Worm (Caenorhabditis elegans): ENCODE measurements around the gene srd-36.

srd-36 gene

ce11 chrX:13311641-13312423 lies 17.3 kb upstream of the srd-36 start, which contains the start of gene F46G10.1:
Gene F46G10.1, minus strand, starts transcription at chrX:13311755.
- TF ChIP-seq unc-62 (GFP tag; optimal IDR thresholded peaks at IDR 0.05): no peak

- TF ChIP-seq unc-62 (GFP tag; optimal IDR thresholded peaks at IDR 0.05): no peak
Measured at ce11 chrX:13310763-13311162, 16.2 kb upstream of the srd-36 start.

- TF ChIP-seq unc-62 (GFP tag; optimal IDR thresholded peaks at IDR 0.05): no peak
Measured at ce11 chrX:13308745-13309144, 14.2 kb upstream of the srd-36 start, which contains the start of gene srxa-8. Gene srxa-8, minus strand, starts transcription at chrX:13308845.

- no peak for TF ChIP-seq unc-62 (GFP tag; optimal IDR thresholded peaks at IDR 0.05)
Measured at ce11 chrX:13307852-13308251, 13.3 kb upstream of the srd-36 start.

ce11 chrX:13306869-13307446 lies 12.4 kb upstream of the srd-36 start:
- no peak for TF ChIP-seq unc-62 (GFP tag; optimal IDR thresholded peaks at IDR 0.05)

ce11 chrX:13305779-13306178 lies 11.2 kb upstream of the srd-36 start, which contains the start of gene srd-43:
Gene srd-43, minus strand, starts transcription at chrX:13305844.
- TF ChIP-seq unc-62 (GFP tag; optimal IDR thresholded peaks at IDR 0.05): no peak

ce11 chrX:13303357-13303756 lies 8.8 kb upstream of the srd-36 start, which contains the start of gene srd-42:
Gene srd-42, minus strand, starts transcription at chrX:13303457.
- no peak for TF ChIP-seq unc-62 (GFP tag; optimal IDR thresholded peaks at IDR 0.05)

ce11 chrX:13300503-13300902 lies 5.9 kb upstream of the srd-36 start, which contains the start of gene srd-39:
Gene srd-39, minus strand, starts transcription at chrX:13300603.
- no peak for TF ChIP-seq unc-62 (GFP tag; optimal IDR thresholded peaks at IDR 0.05)

- TF ChIP-seq unc-62 (GFP tag; optimal IDR thresholded peaks at IDR 0.05): no peak
Measured at ce11 chrX:13293023-13293422, 1.5 kb downstream of the srd-36 start.

ce11 chrX:13291506-13291905 lies 3.1 kb downstream of the srd-36 start, which contains the start of gene srd-38:
Gene srd-38, plus strand, starts transcription at chrX:13291806.
- no peak for TF ChIP-seq unc-62 (GFP tag; optimal IDR thresholded peaks at IDR 0.05)

- TF ChIP-seq unc-62 (GFP tag; optimal IDR thresholded peaks at IDR 0.05): no peak
Measured at ce11 chrX:13290531-13290930, 4.0 kb downstream of the srd-36 start, which contains the start of gene R04D3.3. Gene R04D3.3, minus strand, starts transcription at chrX:13290631.

ce11 chrX:13288715-13289114 lies 5.9 kb downstream of the srd-36 start, which contains the start of gene R04D3.4:
Gene R04D3.4, minus strand, starts transcription at chrX:13288815.
- TF ChIP-seq unc-62 (GFP tag; optimal IDR thresholded peaks at IDR 0.05): no peak

ce11 chrX:13286533-13286932 lies 8.0 kb downstream of the srd-36 start, which contains the start of gene R04D3.2:
Gene R04D3.2, minus strand, starts transcription at chrX:13286633.
- no peak for TF ChIP-seq unc-62 (GFP tag; optimal IDR thresholded peaks at IDR 0.05)

- TF ChIP-seq unc-62 (GFP tag; optimal IDR thresholded peaks at IDR 0.05): no peak
Measured at ce11 chrX:13284618-13285017, 10.0 kb downstream of the srd-36 start.

ce11 chrX:13284091-13284490 lies 10.5 kb downstream of the srd-36 start, which contains the start of gene cyp-14A4:
Gene cyp-14A4, minus strand, starts transcription at chrX:13284197.
- TF ChIP-seq unc-62 (GFP tag; optimal IDR thresholded peaks at IDR 0.05): no peak

ce11 chrX:13283462-13283861 lies 11.1 kb downstream of the srd-36 start:
- no peak for TF ChIP-seq unc-62 (GFP tag; optimal IDR thresholded peaks at IDR 0.05)

- no peak for TF ChIP-seq unc-62 (GFP tag; optimal IDR thresholded peaks at IDR 0.05)
Measured at ce11 chrX:13278876-13279275, 15.7 kb downstream of the srd-36 start, which contains the start of gene phf-33. Gene phf-33, minus strand, starts transcription at chrX:13278976.

Data from whole organism, dauer.